Fruit fly (Drosophila melanogaster) whole organism, embryonic: ENCODE data around the gene syd.

ENCODE experiments used
- CG10274 ChIP-seq: fragments of 200-800 bp; sonication (Bioruptor generic); optimal IDR thresholded peaks from 3 replicates; lab custom pipeline; 2017; ENCODE audit warnings: missing biosample characterization, mild to moderate bottlenecking, missing genetic modification characterization
- CG10979 ChIP-seq: fragments of 200-800 bp; sonication (Bioruptor generic); optimal IDR thresholded peaks from 2 replicates; lab custom pipeline; 2018; ENCODE audit warnings: missing biosample characterization, mild to moderate bottlenecking, missing genetic modification characterization, moderate library complexity
- CG11695 ChIP-seq: fragments of 200-800 bp; sonication (Bioruptor generic); IDR thresholded peaks from 3 replicates; pipeline ENCODE4 v1.3.6; 2022; ENCODE audit warnings: missing biosample characterization, missing genetic modification characterization
- CG12104 ChIP-seq: fragments of 200-800 bp; sonication (Bioruptor generic); optimal IDR thresholded peaks from 3 replicates; lab custom pipeline; 2016; ENCODE audit warnings: missing biosample characterization, missing genetic modification characterization
- CG13894 ChIP-seq: fragments of 200-800 bp; sonication (Bioruptor generic); optimal IDR thresholded peaks from 3 replicates; lab custom pipeline; 2018; ENCODE audit warnings: missing biosample characterization, mild to moderate bottlenecking, missing genetic modification characterization, moderate library complexity
- CG15696 ChIP-seq: fragments of 200-800 bp; sonication (Bioruptor generic); optimal IDR thresholded peaks from 2 replicates; lab custom pipeline; 2019; ENCODE audit warnings: missing biosample characterization, mild to moderate bottlenecking, missing genetic modification characterization, moderate library complexity
- CG1602 ChIP-seq: fragments of 200-800 bp; sonication (Bioruptor generic); optimal IDR thresholded peaks from 3 replicates; lab custom pipeline; 2016; ENCODE audit warnings: missing biosample characterization, missing genetic modification characterization
- CG17328 ChIP-seq: fragments of 200-800 bp; sonication (Bioruptor generic); IDR thresholded peaks from 2 replicates; pipeline ENCODE4 v1.3.6; 2022; ENCODE audit warnings: missing biosample characterization, missing genetic modification characterization
- CG17385 ChIP-seq: fragments of 200-800 bp; sonication (Bioruptor generic); optimal IDR thresholded peaks from 3 replicates; lab custom pipeline; 2018; ENCODE audit warnings: missing biosample characterization, mild to moderate bottlenecking, missing genetic modification characterization
- CG17802 ChIP-seq: fragments of 200-800 bp; sonication (Bioruptor generic); optimal IDR thresholded peaks from 2 replicates; lab custom pipeline; 2018; ENCODE audit warnings: missing biosample characterization, mild to moderate bottlenecking, missing genetic modification characterization, moderate library complexity
- CG2712 ChIP-seq: fragments of 200-800 bp; optimal IDR thresholded peaks from 3 replicates; lab custom pipeline; 2019; ENCODE audit warnings: missing biosample characterization, mild to moderate bottlenecking, missing genetic modification characterization, moderate library complexity
- CG30020 ChIP-seq: fragments of 200-800 bp; optimal IDR thresholded peaks from 2 replicates; lab custom pipeline; 2019; ENCODE audit warnings: missing biosample characterization, mild to moderate bottlenecking, missing genetic modification characterization, moderate library complexity
- CG32767 ChIP-seq: fragments of 200-800 bp; sonication (Bioruptor generic); IDR thresholded peaks from 2 replicates; pipeline ENCODE4 v1.3.6; 2022; ENCODE audit warnings: missing biosample characterization, missing genetic modification characterization
- CG33557 ChIP-seq: fragments of 200-800 bp; sonication (Bioruptor generic); optimal IDR thresholded peaks from 2 replicates; lab custom pipeline; 2019; ENCODE audit warnings: missing biosample characterization, mild to moderate bottlenecking, missing genetic modification characterization, moderate library complexity
- CG3407 ChIP-seq: fragments of 200-800 bp; sonication (Bioruptor generic); optimal IDR thresholded peaks from 2 replicates; lab custom pipeline; 2018; ENCODE audit warnings: missing biosample characterization, mild to moderate bottlenecking, missing genetic modification characterization
- CG7556 ChIP-seq: fragments of 200-800 bp; sonication (Bioruptor generic); optimal IDR thresholded peaks from 2 replicates; lab custom pipeline; 2017; ENCODE audit warnings: missing biosample characterization, mild to moderate bottlenecking, missing genetic modification characterization
- CG8290 ChIP-seq, 3 experiments: fragments of 200-800 bp; sonication (Bioruptor generic); optimal IDR thresholded peaks; 2 replicates each; lab custom pipeline; 2016 to 2019; ENCODE audit warnings: missing biosample characterization in 3 of 3, missing genetic modification characterization in 3 of 3, mild to moderate bottlenecking in 2 of 3, moderate library complexity in 1 of 3
- CG8944 ChIP-seq: fragments of 200-800 bp; sonication (Bioruptor generic); optimal IDR thresholded peaks from 3 replicates; lab custom pipeline; 2016; ENCODE audit warnings: missing biosample characterization, missing genetic modification characterization
- CG9876 ChIP-seq: fragments of 200-800 bp; sonication (Bioruptor generic); optimal IDR thresholded peaks from 2 replicates; lab custom pipeline; 2016; ENCODE audit warnings: missing biosample characterization, missing genetic modification characterization
- Dek ChIP-seq: fragments of 200-800 bp; sonication (Bioruptor generic); optimal IDR thresholded peaks from 3 replicates; lab custom pipeline; 2019; ENCODE audit warnings: missing biosample characterization, mild to moderate bottlenecking, missing genetic modification characterization, moderate library complexity
- Elba2 ChIP-seq: fragments of 200-800 bp; sonication (Bioruptor generic); optimal IDR thresholded peaks from 3 replicates; lab custom pipeline; 2016; ENCODE audit warnings: missing biosample characterization, missing genetic modification characterization
- Mrtf ChIP-seq: fragments of 200-800 bp; sonication (Bioruptor generic); IDR thresholded peaks from 3 replicates; pipeline ENCODE4 v1.3.6; 2022; ENCODE audit warnings: missing biosample characterization, missing genetic modification characterization
- Oli ChIP-seq: fragments of 200-800 bp; sonication (Bioruptor generic); optimal IDR thresholded peaks from 2 replicates; lab custom pipeline; 2018; ENCODE audit warnings: missing biosample characterization, mild to moderate bottlenecking, missing genetic modification characterization, moderate library complexity
- Opbp ChIP-seq: fragments of 200-800 bp; sonication (Bioruptor generic); IDR thresholded peaks from 3 replicates; pipeline ENCODE4 v1.3.6; 2022; ENCODE audit warnings: missing biosample characterization, missing genetic modification characterization; ENCODE audit not compliant: partially characterized antibody
- Rx ChIP-seq: fragments of 200-800 bp; sonication (Bioruptor generic); IDR thresholded peaks from 2 replicates; pipeline ENCODE4 v1.3.6; 2022; ENCODE audit warnings: missing biosample characterization, missing genetic modification characterization
- Six4 ChIP-seq: fragments of 200-800 bp; sonication (Bioruptor generic); optimal IDR thresholded peaks from 2 replicates; lab custom pipeline; 2016; ENCODE audit warnings: missing biosample characterization, missing genetic modification characterization
- Stat92E ChIP-seq, 3 experiments: fragments of >200 bp in 2 of 3; fragments of 200-800 bp in 1 of 3; sonication (Bioruptor generic) in 1 of 3; optimal IDR thresholded peaks; 2 replicates each; lab custom pipeline; 2017 to 2019; ENCODE audit warnings: missing biosample characterization in 3 of 3, missing genetic modification characterization in 3 of 3, mild to moderate bottlenecking in 1 of 3, moderate library complexity in 1 of 3
- TFAM ChIP-seq: fragments of 200-800 bp; sonication (Bioruptor generic); optimal IDR thresholded peaks from 2 replicates; lab custom pipeline; 2017; ENCODE audit warnings: missing biosample characterization, missing genetic modification characterization, inconsistent platforms
- Usf ChIP-seq: fragments of 200-800 bp; sonication (Bioruptor generic); optimal IDR thresholded peaks from 2 replicates; lab custom pipeline; 2017; ENCODE audit warnings: missing genotype, missing biosample characterization, missing genetic modification characterization
- Xrp1 ChIP-seq: fragments of 200-800 bp; sonication (Bioruptor generic); IDR thresholded peaks from 2 replicates; pipeline ENCODE4 v1.3.6; 2022; ENCODE audit warnings: missing biosample characterization, missing genetic modification characterization
- amos ChIP-seq: fragments of 200-800 bp; sonication (Bioruptor generic); IDR thresholded peaks from 2 replicates; pipeline ENCODE4 v1.3.6; 2022; ENCODE audit warnings: missing biosample characterization, missing genetic modification characterization; ENCODE audit not compliant: partially characterized antibody
- chif ChIP-seq, 2 experiments: fragments of 200-800 bp; sonication (Bioruptor generic); optimal IDR thresholded peaks; 3 replicates each; lab custom pipeline; 2016; ENCODE audit warnings: missing biosample characterization in 2 of 2, missing genetic modification characterization in 2 of 2
- crol ChIP-seq: fragments of 200-800 bp; sonication (Bioruptor generic); IDR thresholded peaks from 2 replicates; pipeline ENCODE4 v1.3.6; 2022; ENCODE audit warnings: missing biosample characterization, missing genetic modification characterization
- esg ChIP-seq: fragments of 200-800 bp; sonication (Bioruptor generic); conservative IDR thresholded peaks from 2 replicates; pipeline ENCODE4 v1.3.6; 2022; ENCODE audit warnings: missing biosample characterization, missing genetic modification characterization
- gem ChIP-seq: fragments of 200-800 bp; sonication (Bioruptor generic); optimal IDR thresholded peaks from 2 replicates; lab custom pipeline; 2019; ENCODE audit warnings: missing biosample characterization, mild to moderate bottlenecking, missing genetic modification characterization, moderate library complexity
- grau ChIP-seq: fragments of 200-800 bp; optimal IDR thresholded peaks from 3 replicates; lab custom pipeline; 2019; ENCODE audit warnings: missing biosample characterization, mild to moderate bottlenecking, missing genetic modification characterization, moderate library complexity
- hbn ChIP-seq: fragments of 200-800 bp; sonication (Bioruptor generic); IDR thresholded peaks from 2 replicates; pipeline ENCODE4 v1.3.6; 2022; ENCODE audit warnings: missing biosample characterization, missing genetic modification characterization; ENCODE audit not compliant: partially characterized antibody
- hth ChIP-seq: fragments of >200 bp; optimal IDR thresholded peaks from 2 replicates; lab custom pipeline; 2017; ENCODE audit warnings: inconsistent platforms
- kni ChIP-seq: fragments of 200-800 bp; sonication (Bioruptor generic); optimal IDR thresholded peaks from 3 replicates; lab custom pipeline; 2017; ENCODE audit warnings: mild to moderate bottlenecking, missing biosample characterization, missing genetic modification reagents, missing genetic modification characterization
- oc ChIP-seq: fragments of 200-800 bp; sonication (Bioruptor generic); optimal IDR thresholded peaks from 2 replicates; lab custom pipeline; 2018; ENCODE audit warnings: missing biosample characterization, mild to moderate bottlenecking, missing genetic modification characterization, moderate library complexity
- p53 ChIP-seq: fragments of 200-800 bp; sonication (Bioruptor generic); optimal IDR thresholded peaks from 2 replicates; lab custom pipeline; 2016; ENCODE audit warnings: missing biosample characterization, missing genetic modification characterization
- pan ChIP-seq, 4 experiments: fragments of >200 bp in 3 of 4; fragments of 200-800 bp in 1 of 4; sonication (Bioruptor generic) in 1 of 4; optimal IDR thresholded peaks in 3 of 4; IDR thresholded peaks in 1 of 4; 2 replicates each; pipeline versions ENCODE4 v1.3.6 to Lab custom; 2017 to 2022; ENCODE audit warnings: missing biosample characterization in 2 of 4, missing genetic modification characterization in 2 of 4, mixed read lengths in 1 of 4
- row ChIP-seq: fragments of 200-800 bp; sonication (Bioruptor generic); IDR thresholded peaks from 3 replicates; pipeline ENCODE4 v1.3.6; 2022; ENCODE audit warnings: missing biosample characterization, missing genetic modification characterization
- schlank ChIP-seq: fragments of 200-800 bp; sonication (Bioruptor generic); optimal IDR thresholded peaks from 2 replicates; lab custom pipeline; 2018; ENCODE audit warnings: missing biosample characterization, mild to moderate bottlenecking, missing genetic modification characterization
- sima ChIP-seq: fragments of 200-800 bp; sonication (Bioruptor generic); optimal IDR thresholded peaks from 2 replicates; lab custom pipeline; 2016; ENCODE audit warnings: missing biosample characterization, missing genetic modification characterization
- unc-4 ChIP-seq: fragments of 200-800 bp; sonication (Bioruptor generic); IDR thresholded peaks from 2 replicates; pipeline ENCODE4 v1.3.6; 2022; ENCODE audit warnings: missing biosample characterization, missing genetic modification characterization; ENCODE audit not compliant: partially characterized antibody
- vfl ChIP-seq: fragments of 200-800 bp; sonication (Bioruptor generic); optimal IDR thresholded peaks from 2 replicates; lab custom pipeline; 2016; ENCODE audit warnings: missing biosample characterization, missing genetic modification characterization
- zfh2 ChIP-seq: fragments of 200-800 bp; sonication (Bioruptor generic); optimal IDR thresholded peaks from 2 replicates; lab custom pipeline; 2016; ENCODE audit warnings: missing biosample characterization, missing genetic modification characterization

Gene syd

DNA sequence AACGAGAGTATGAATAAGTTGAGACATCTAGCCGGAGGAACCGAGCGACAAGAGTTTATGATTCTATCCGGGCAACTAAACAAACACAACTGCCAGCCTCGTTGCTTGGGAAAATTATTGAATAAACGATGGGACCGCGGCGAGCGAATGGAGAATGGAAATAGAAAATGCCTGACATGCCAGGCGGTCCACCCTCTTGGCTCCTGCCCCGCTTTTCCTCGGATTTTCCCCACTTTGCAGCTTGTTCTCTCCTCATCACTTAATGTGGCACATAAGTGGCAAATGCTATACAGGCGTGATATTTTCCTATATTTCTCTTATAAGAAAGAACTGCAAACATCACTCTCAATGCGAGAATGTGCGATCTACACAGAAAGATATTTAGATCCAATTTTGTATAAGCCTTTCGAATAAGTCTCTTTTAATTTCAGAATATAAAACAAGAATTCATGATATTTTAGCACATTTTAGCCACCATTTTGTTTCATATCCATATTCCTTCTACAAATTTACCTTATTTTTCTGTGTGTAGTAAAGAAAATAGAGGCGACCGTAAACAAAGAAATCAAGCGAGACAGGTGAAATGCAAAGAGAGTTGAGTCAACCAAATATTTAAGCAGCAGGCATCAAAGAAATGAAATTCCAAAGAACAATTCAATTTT, 32.3 kb downstream of the syd start (continued):
- peak; percentile 88 for TF ChIP-seq CG3407 (GFP tag; lab: Kevin White, UChicago)
- TF ChIP-seq grau, result peak; percentile 86
- no peak for TF ChIP-seq amos (GFP tag; lab: Robert Waterston, UW)
- no peak for TF ChIP-seq vfl (GFP tag; lab: Kevin White, UChicago)
- peak; percentile 74 for TF ChIP-seq CG8290 (GFP tag; optimal IDR thresholded peaks at IDR 0.05; lab: Kevin White, UChicago)
- TF ChIP-seq CG8290 (tag; optimal IDR thresholded peaks at IDR 0.05; lab: Kevin White, UChicago), result peak; percentile 32 to 48
- TF ChIP-seq CG15696 (tag; lab: Kevin White, UChicago), result peak; percentile 84
- peak; percentile 92 for TF ChIP-seq oc (tag; lab: Kevin White, UChicago)
- peak; percentile 75; the same call in 1 of the 2 replicates for TF ChIP-seq CG32767 (GFP tag; lab: Robert Waterston, UW)
- peak; percentile 28 for TF ChIP-seq Elba2
- peak; percentile 82 for TF ChIP-seq CG7556 (GFP tag; lab: Kevin White, UChicago)
- peak; percentile 86 for TF ChIP-seq Oli
- no peak for TF ChIP-seq hbn (GFP tag; lab: Robert Waterston, UW)
- TF ChIP-seq CG17328 (GFP tag; lab: Robert Waterston, UW), result peak; percentile 87
- TF ChIP-seq crol (GFP tag; lab: Robert Waterston, UW), result peak; percentile 85
- TF ChIP-seq Mrtf (GFP tag; lab: Robert Waterston, UW), result peak; percentile 72; the same call in 2 of the 3 replicates
- 0 out of 3 replicates have a peak, but pooled peaks have one; percentile 6 for TF ChIP-seq Opbp (GFP tag; lab: Robert Waterston, UW)
- peak; percentile 48 for TF ChIP-seq CG9876
- peak; percentile 60 for TF ChIP-seq zfh2 (GFP tag; lab: Kevin White, UChicago)
- TF ChIP-seq row (GFP tag; lab: Robert Waterston, UW), result peak; percentile 86
- TF ChIP-seq schlank (tag; lab: Kevin White, UChicago), result no peak
- peak; percentile 92 for TF ChIP-seq gem (tag; lab: Kevin White, UChicago)
- peak; percentile 74 for TF ChIP-seq CG8944 (GFP tag; lab: Kevin White, UChicago)
- no peak for TF ChIP-seq hth (lab: Kevin White, UChicago)
- TF ChIP-seq Usf (GFP tag; lab: Kevin White, UChicago), result peak; percentile 62
- peak; percentile 87 for TF ChIP-seq CG1602 (GFP tag; lab: Kevin White, UChicago)
- peak; percentile 74 for TF ChIP-seq kni (GFP tag; lab: Kevin White, UChicago)
- TF ChIP-seq CG17385 (GFP tag; lab: Kevin White, UChicago), result peak; percentile 82
- peak; percentile 77 for TF ChIP-seq Dek (tag; lab: Kevin White, UChicago)
- TF ChIP-seq p53 (GFP tag; lab: Kevin White, UChicago), result peak; percentile 47
- no peak for TF ChIP-seq unc-4
- no peak for TF ChIP-seq CG13894 (tag; lab: Kevin White, UChicago)
- peak; percentile 63 for TF ChIP-seq sima (GFP tag; lab: Kevin White, UChicago)
- peak; percentile 44 for TF ChIP-seq TFAM
- peak; percentile 71 for TF ChIP-seq CG12104
- peak; percentile 83 for TF ChIP-seq CG33557 (GFP tag; lab: Kevin White, UChicago)
- peak; percentile 23 for TF ChIP-seq CG10274 (GFP tag; lab: Kevin White, UChicago)
- TF ChIP-seq pan (optimal IDR thresholded peaks at IDR 0.05; lab: Kevin White, UChicago), result no peak
- peak in 1 of 2 experiments; percentile 76 for TF ChIP-seq pan (GFP tag; optimal IDR thresholded peaks at IDR 0.05 in 1 of 2, IDR thresholded peaks at IDR 0.05 in 1 of 2)
- TF ChIP-seq CG2712 (tag; lab: Kevin White, UChicago), result peak; percentile 94
- TF ChIP-seq CG30020 (tag; lab: Kevin White, UChicago), result no peak
- peak; percentile 93 for TF ChIP-seq CG10979 (tag; lab: Kevin White, UChicago)
- TF ChIP-seq CG11695, result peak; percentile 77; the same call in 2 of the 3 replicates
- peak; percentile 73 for TF ChIP-seq esg (GFP tag; lab: Robert Waterston, UW)
- peak in 1 of 3 experiments; percentile 84 for TF ChIP-seq Stat92E (GFP tag; optimal IDR thresholded peaks at IDR 0.05; lab: Kevin White, UChicago)
- TF ChIP-seq Six4, result peak; percentile 83
- peak; percentile 69 for TF ChIP-seq CG17802 (tag; lab: Kevin White, UChicago)
- TF ChIP-seq Rx (GFP tag; lab: Robert Waterston, UW), result peak; percentile 27; the same call in 1 of the 2 replicates
- peak; percentile 92 for TF ChIP-seq Xrp1 (GFP tag; lab: Robert Waterston, UW)
- TF ChIP-seq chif (GFP tag; optimal IDR thresholded peaks at IDR 0.05; lab: Kevin White, UChicago), result peak; percentile 87 to 89
